Fruit fly (Drosophila melanogaster): ENCODE data around the gene TfIIEbeta.

The TfIIEbeta gene

DNA sequence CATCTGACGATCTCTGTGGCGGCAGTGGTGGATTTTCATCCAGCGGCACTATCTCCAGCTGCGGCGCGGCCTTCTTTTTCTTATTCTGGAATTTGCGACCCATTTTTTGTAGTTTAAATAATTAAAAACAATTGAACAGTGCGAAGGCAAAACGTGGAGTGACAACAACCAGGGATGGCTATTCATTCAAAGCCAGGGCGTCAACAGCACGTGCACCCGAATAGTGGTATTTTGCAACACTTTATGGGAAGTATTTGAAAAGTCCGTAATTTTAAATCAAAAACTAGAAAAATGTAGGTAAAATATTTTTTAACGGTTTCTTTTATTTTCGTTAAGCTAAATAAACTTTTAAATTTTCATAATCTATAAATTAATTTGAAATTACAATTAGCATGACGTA is 4.2 kb upstream of the TfIIEbeta start, which contains the start of gene CG11583 (continued):
- TF ChIP-seq BEAF-32 (GFP tag; optimal IDR thresholded peaks at IDR 0.05) (peak; percentile 35), CG14965 (GFP tag; optimal IDR thresholded peaks at IDR 0.05; ENCODE audit: borderline replicate concordance) (no peak), amos (GFP tag; IDR thresholded peaks at IDR 0.05; ENCODE audit: partially characterized antibody) (peak; percentile 14; the same call in 1 of the 2 replicates), br (optimal IDR thresholded peaks at IDR 0.05) (no peak), CoRest (tag; optimal IDR thresholded peaks at IDR 0.05) (no peak), zen2 (GFP tag; IDR thresholded peaks at IDR 0.05; ENCODE audit: partially characterized antibody) (no peak), CG30403 (GFP tag; optimal IDR thresholded peaks at IDR 0.05) (peak; percentile 32), inv (GFP tag; IDR thresholded peaks at IDR 0.05; ENCODE audit: partially characterized antibody) (no peak), gsb (GFP tag; IDR thresholded peaks at IDR 0.05) (no peak), her (GFP tag; optimal IDR thresholded peaks at IDR 0.05) (peak; percentile 31), tap (tag; optimal IDR thresholded peaks at IDR 0.05) (no peak), Xbp1 (GFP tag; optimal IDR thresholded peaks at IDR 0.05) (peak; percentile 64), nom (GFP tag; optimal IDR thresholded peaks at IDR 0.05) (peak; percentile 14), CG9215 (GFP tag; IDR thresholded peaks at IDR 0.05) (no peak), CG11456 (GFP tag; IDR thresholded peaks at IDR 0.05) (peak; percentile 61; the same call in 1 of the 3 replicates), schlank (tag; optimal IDR thresholded peaks at IDR 0.05) (no peak), croc (GFP tag; conservative IDR thresholded peaks at IDR 0.05) (no peak), mirr (GFP tag; optimal IDR thresholded peaks at IDR 0.05) (no peak), Mes4 (GFP tag; optimal IDR thresholded peaks at IDR 0.05) (no peak), CG2712 (tag; optimal IDR thresholded peaks at IDR 0.05) (peak; percentile 43), CG5953 (GFP tag; IDR thresholded peaks at IDR 0.05) (no peak), CG17568 (GFP tag; optimal IDR thresholded peaks at IDR 0.05) (no peak), CG31388 (GFP tag; optimal IDR thresholded peaks at IDR 0.05) (no peak), Myb (GFP tag; optimal IDR thresholded peaks at IDR 0.05) (peak; percentile 92), sqz (GFP tag; optimal IDR thresholded peaks at IDR 0.05) (no peak), CG12236 (GFP tag; optimal IDR thresholded peaks at IDR 0.05) (no peak), phol (tag; optimal IDR thresholded peaks at IDR 0.05) (peak; percentile 54), CG9797 (GFP tag; optimal IDR thresholded peaks at IDR 0.05) (peak; percentile 36), kni (GFP tag; optimal IDR thresholded peaks at IDR 0.05) (no peak), Drgx (GFP tag; IDR thresholded peaks at IDR 0.05) (no peak), CG10462 (GFP tag; optimal IDR thresholded peaks at IDR 0.05) (no peak), vnd (GFP tag; IDR thresholded peaks at IDR 0.05; ENCODE audit: partially characterized antibody) (no peak), tio (GFP tag; optimal IDR thresholded peaks at IDR 0.05) (no peak), CG42726 (GFP tag; IDR thresholded peaks at IDR 0.05; ENCODE audit: partially characterized antibody) (no peak), Rfx (GFP tag; IDR thresholded peaks at IDR 0.05) (peak; percentile 58), sd (tag; optimal IDR thresholded peaks at IDR 0.05) (no peak), zfh2 (GFP tag; optimal IDR thresholded peaks at IDR 0.05) (peak; percentile 51), aop (GFP tag; IDR thresholded peaks at IDR 0.05) (no peak), CG6175 (GFP tag; IDR thresholded peaks at IDR 0.05) (0 out of 3 replicates have a peak, but pooled peaks have one; percentile 26), CG2129 (GFP tag; IDR thresholded peaks at IDR 0.05; ENCODE audit: partially characterized antibody) (no peak), CG7928 (GFP tag; optimal IDR thresholded peaks at IDR 0.05) (peak; percentile 99), CG3726 (GFP tag; IDR thresholded peaks at IDR 0.05) (no peak), ato (GFP tag; IDR thresholded peaks at IDR 0.05; ENCODE audit: partially characterized antibody) (no peak), zf30C (GFP tag; optimal IDR thresholded peaks at IDR 0.05) (no peak), toy (GFP tag; IDR thresholded peaks at IDR 0.05) (no peak), Bteb2 (GFP tag; optimal IDR thresholded peaks at IDR 0.05) (peak; percentile 8), rib (GFP tag; IDR thresholded peaks at IDR 0.05) (no peak), CG10979 (tag; optimal IDR thresholded peaks at IDR 0.05) (no peak), CG15696 (tag; optimal IDR thresholded peaks at IDR 0.05) (no peak), CG5180 (GFP tag; optimal IDR thresholded peaks at IDR 0.05) (no peak), Six4 (GFP tag; optimal IDR thresholded peaks at IDR 0.05) (no peak)
